Worm (Caenorhabditis elegans) whole organism, midembryonic: Measurements from ENCODE around the gene F59A1.13.

ENCODE experiments used
- T22C8.4 ChIP-seq: fragments of 200-800 bp; sonication (Bioruptor generic); IDR thresholded peaks from 2 replicates; pipeline ENCODE4 v1.3.6; 2022; ENCODE audit warnings: missing genetic modification characterization, missing compliant biosample characterization
- flt-1 ChIP-seq: fragments of 200-800 bp; sonication (Bioruptor generic); IDR thresholded peaks from 2 replicates; pipeline ENCODE4 v1.3.6; 2022; ENCODE audit warnings: missing genetic modification characterization, missing compliant biosample characterization
- med-1 ChIP-seq: sonication (generic microtip); optimal IDR thresholded peaks from 2 replicates; lab custom pipeline; 2017; ENCODE audit warnings: missing genetic modification characterization, mild to moderate bottlenecking, missing compliant biosample characterization, antibody characterized with exemption, missing genetic modification reagents; ENCODE audit not compliant: insufficient read depth
- ref-1 ChIP-seq: fragments of 200-800 bp; sonication (Bioruptor generic); conservative IDR thresholded peaks from 2 replicates; pipeline ENCODE4 v1.3.6; 2022; ENCODE audit warnings: missing genetic modification reagents, missing genetic modification characterization, missing compliant biosample characterization
- ztf-23 ChIP-seq: fragments of 200-800 bp; sonication (Bioruptor generic); IDR thresholded peaks from 2 replicates; pipeline ENCODE4 v1.3.6; 2022; ENCODE audit warnings: missing genetic modification reagents, missing genetic modification characterization, missing compliant biosample characterization

- TF ChIP-seq ztf-23 (no peak), T22C8.4 (GFP tag; lab: Robert Waterston, UW) (no peak), med-1 (GFP tag; lab: Kevin White, UChicago) (no peak), flt-1 (GFP tag; lab: Robert Waterston, UW) (no peak), ref-1 (no peak)
Measured at ce11 chrV:17658824-17659223, 32.0 kb downstream of the F59A1.13 start.
